Worm (Caenorhabditis elegans) whole organism, L1 larva: ENCODE results near the gene aqp-2.

Experiments
- aha-1 ChIP-seq: fragments of 150-350 bp; optimal IDR thresholded peaks from 2 replicates; lab custom pipeline; 2014; ENCODE audit warnings: missing biosample characterization, missing genetic modification characterization
- alr-1 ChIP-seq: fragments of 200-800 bp; sonication (Bioruptor generic); optimal IDR thresholded peaks from 2 replicates; lab custom pipeline; 2018; ENCODE audit warnings: borderline replicate concordance, mild to moderate bottlenecking, missing genetic modification characterization, missing compliant biosample characterization
- aly-2 ChIP-seq: fragments of 150-350 bp; optimal IDR thresholded peaks from 2 replicates; lab custom pipeline; 2014; ENCODE audit warnings: missing biosample characterization, missing genetic modification characterization
- blmp-1 ChIP-seq: fragments of 150-350 bp; optimal IDR thresholded peaks from 2 replicates; lab custom pipeline; 2014; ENCODE audit warnings: missing biosample characterization, missing genetic modification characterization
- dsc-1 ChIP-seq: sonication (generic microtip); optimal IDR thresholded peaks from 2 replicates; lab custom pipeline; 2016; ENCODE audit warnings: mild to moderate bottlenecking, missing genetic modification characterization, missing compliant biosample characterization
- efl-1 ChIP-seq, 4 experiments: fragments of 150-350 bp; optimal IDR thresholded peaks in 3 of 4; peaks in 1 of 4; 1 replicate in 1 of 4; 2 replicates in 3 of 4; lab custom pipeline; 2014; ENCODE audit warnings: missing biosample characterization in 2 of 4, missing genetic modification characterization in 2 of 4, missing genetic modification reagents in 2 of 4
- efl-3 ChIP-seq: fragments of 200-800 bp; sonication (Bioruptor generic); optimal IDR thresholded peaks from 2 replicates; lab custom pipeline; 2018; ENCODE audit warnings: mild to moderate bottlenecking, missing genetic modification characterization, missing compliant biosample characterization
- egl-13 ChIP-seq: sonication (generic microtip); optimal IDR thresholded peaks from 2 replicates; lab custom pipeline; 2016; ENCODE audit warnings: missing genotype, missing genetic modification reagents, missing genetic modification characterization, missing compliant biosample characterization
- elt-2 ChIP-seq: sonication (generic microtip); optimal IDR thresholded peaks from 2 replicates; lab custom pipeline; 2016; ENCODE audit warnings: missing genetic modification characterization, mild to moderate bottlenecking, inconsistent platforms, missing compliant biosample characterization, missing genetic modification reagents
- elt-3 ChIP-seq, 6 experiments: fragments of 150-350 bp in 1 of 6; sonication (generic microtip); optimal IDR thresholded peaks; 2 replicates each; lab custom pipeline; 2017 to 2018; ENCODE audit warnings: missing biosample characterization in 6 of 6, missing genetic modification characterization in 6 of 6, inconsistent platforms in 1 of 6
- fkh-4 ChIP-seq: sonication (generic microtip); optimal IDR thresholded peaks from 2 replicates; lab custom pipeline; 2016; ENCODE audit warnings: missing compliant biosample characterization, missing genetic modification characterization, borderline replicate concordance
- hlh-4 ChIP-seq: sonication (generic microtip); optimal IDR thresholded peaks from 2 replicates; lab custom pipeline; 2016; ENCODE audit warnings: mild to moderate bottlenecking, missing genetic modification characterization, missing compliant biosample characterization
- hpl-2 ChIP-seq: fragments of 150-350 bp; optimal IDR thresholded peaks from 2 replicates; lab custom pipeline; 2014; ENCODE audit warnings: missing biosample characterization, missing genetic modification reagents, missing genetic modification characterization
- irx-1 ChIP-seq: sonication (generic microtip); optimal IDR thresholded peaks from 2 replicates; lab custom pipeline; 2016; ENCODE audit warnings: missing genetic modification characterization, missing compliant biosample characterization
- isw-1 ChIP-seq: fragments of 200-800 bp; sonication (Bioruptor generic); IDR thresholded peaks from 2 replicates; pipeline ENCODE4 v1.3.6; 2022; ENCODE audit warnings: missing genetic modification characterization, missing compliant biosample characterization
- lin-14 ChIP-seq: fragments of 200-800 bp; sonication (Bioruptor generic); optimal IDR thresholded peaks from 2 replicates; lab custom pipeline; 2018; ENCODE audit warnings: mild to moderate bottlenecking, missing genetic modification characterization, moderate library complexity, missing compliant biosample characterization
- lin-35 ChIP-seq, 2 experiments: fragments of 150-350 bp; optimal IDR thresholded peaks; 2 replicates each; lab custom pipeline; 2014; ENCODE audit warnings: missing biosample characterization in 2 of 2, missing genetic modification characterization in 2 of 2, missing genetic modification reagents in 2 of 2
- lsy-2 ChIP-seq, 2 experiments: fragments of 150-350 bp; optimal IDR thresholded peaks; 2 replicates each; lab custom pipeline; 2014; ENCODE audit warnings: missing biosample characterization in 2 of 2, missing genetic modification characterization in 2 of 2
- mef-2 ChIP-seq: fragments of 150-350 bp; optimal IDR thresholded peaks from 2 replicates; lab custom pipeline; 2014; ENCODE audit warnings: missing biosample characterization, missing genetic modification characterization
- mep-1 ChIP-seq: fragments of 150-350 bp; optimal IDR thresholded peaks from 2 replicates; lab custom pipeline; 2014; ENCODE audit warnings: missing biosample characterization, missing genetic modification characterization
- nhr-19 ChIP-seq: fragments of 200-800 bp; sonication (Bioruptor generic); conservative IDR thresholded peaks from 2 replicates; pipeline ENCODE4 v1.3.6; 2022; ENCODE audit warnings: missing genetic modification characterization, missing compliant biosample characterization
- nhr-20 ChIP-seq: sonication (generic microtip); optimal IDR thresholded peaks from 2 replicates; lab custom pipeline; 2016; ENCODE audit warnings: mild to moderate bottlenecking, missing genetic modification characterization, missing compliant biosample characterization
- nhr-47 ChIP-seq: sonication (generic microtip); optimal IDR thresholded peaks from 2 replicates; lab custom pipeline; 2016; ENCODE audit warnings: mild to moderate bottlenecking, missing genetic modification characterization, moderate library complexity, missing compliant biosample characterization
- nhr-85 ChIP-seq: sonication (generic microtip); peaks from one replicate; lab custom pipeline; 2016; ENCODE audit warnings: missing genetic modification characterization, inconsistent platforms, missing compliant biosample characterization
- pax-3 ChIP-seq: fragments of 200-800 bp; sonication (Bioruptor generic); optimal IDR thresholded peaks from 2 replicates; lab custom pipeline; 2018; ENCODE audit warnings: mild to moderate bottlenecking, missing genetic modification characterization, moderate library complexity, missing compliant biosample characterization
- snpc-4 ChIP-seq: fragments of 150-350 bp; optimal IDR thresholded peaks from 2 replicates; lab custom pipeline; 2014; ENCODE audit warnings: missing biosample characterization, missing genetic modification characterization
- snu-23 ChIP-seq: sonication (generic microtip); optimal IDR thresholded peaks from 2 replicates; lab custom pipeline; 2016; ENCODE audit warnings: missing genetic modification characterization, missing compliant biosample characterization
- sup-37 ChIP-seq: fragments of 200-800 bp; sonication (Bioruptor generic); optimal IDR thresholded peaks from 2 replicates; lab custom pipeline; 2018; ENCODE audit warnings: mild to moderate bottlenecking, missing genetic modification characterization, missing compliant biosample characterization
- unc-62 ChIP-seq: fragments of 150-350 bp; optimal IDR thresholded peaks from 2 replicates; lab custom pipeline; 2014; ENCODE audit warnings: missing biosample characterization, missing genetic modification reagents, missing genetic modification characterization
- ztf-11 ChIP-seq, 2 experiments: sonication (generic microtip); optimal IDR thresholded peaks; 2 replicates each; lab custom pipeline; 2016 to 2017; ENCODE audit warnings: missing genetic modification characterization in 2 of 2, missing biosample characterization in 1 of 2, missing compliant biosample characterization in 1 of 2

Gene aqp-2

DNA sequence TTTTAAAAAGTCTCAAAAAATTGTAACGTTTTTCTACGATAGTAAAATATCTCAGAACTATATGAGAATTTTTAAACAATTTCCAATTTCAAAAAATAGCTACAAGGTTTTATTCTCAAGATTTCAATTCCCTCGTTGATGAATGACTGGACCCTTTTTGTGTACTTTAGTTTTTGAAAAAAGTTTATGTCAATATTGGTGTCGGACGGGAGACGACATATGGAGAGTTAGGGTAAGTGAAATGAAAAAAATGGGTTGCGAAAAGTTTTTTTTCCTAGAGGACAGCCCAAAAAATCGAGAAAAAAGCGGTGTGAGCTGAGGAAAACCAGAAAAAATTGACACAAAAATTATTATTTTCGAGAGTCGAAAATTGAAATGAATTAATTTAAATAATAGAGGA is 19.1 kb upstream of the aqp-2 start:
- TF ChIP-seq efl-1 (optimal IDR thresholded peaks at IDR 0.05; lab: Kevin White, UChicago): no peak
- peak in 1 of 2 experiments; percentile 46 for TF ChIP-seq efl-1 (GFP tag; optimal IDR thresholded peaks at IDR 0.05 in 1 of 2; lab: Kevin White, UChicago)
- no peak for TF ChIP-seq isw-1 (GFP tag; lab: Robert Waterston, UW)
- TF ChIP-seq unc-62 (GFP tag; lab: Kevin White, UChicago): no peak
- TF ChIP-seq mef-2: no peak
- no peak for TF ChIP-seq pax-3
- TF ChIP-seq, all 84 proteins: peak for 1

DNA sequence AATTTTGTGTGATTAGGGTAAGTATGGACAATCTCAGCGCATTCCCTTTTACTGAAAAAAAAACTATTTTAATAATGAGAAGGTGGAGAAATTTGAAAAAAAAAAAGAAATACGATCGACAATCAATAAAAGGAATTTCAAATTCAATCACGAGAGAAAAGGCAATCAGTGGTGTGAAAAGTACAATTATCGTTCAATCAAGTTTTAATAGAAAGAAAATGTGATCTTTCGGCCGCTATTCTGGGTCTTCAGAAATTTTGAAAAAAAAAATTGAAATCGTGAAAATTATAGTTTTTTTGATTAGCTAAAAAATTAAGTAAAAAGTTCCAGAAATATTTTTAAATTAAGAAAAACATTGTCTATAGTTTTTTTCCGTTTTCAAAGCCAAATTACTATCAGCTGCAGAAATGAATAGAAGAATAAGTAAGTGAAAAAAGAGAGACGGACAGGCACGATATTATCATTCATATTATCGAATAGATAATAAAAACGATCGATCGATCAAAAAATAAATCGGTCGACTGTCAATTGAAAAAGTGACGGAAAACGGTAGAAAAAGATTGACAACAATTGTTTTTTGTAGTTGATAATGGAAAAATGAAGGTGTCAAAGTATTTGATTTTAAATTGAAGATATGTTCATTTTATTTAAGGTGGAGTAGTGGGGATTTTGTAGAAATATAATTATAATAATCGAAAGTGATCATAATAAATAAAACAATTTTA is 18.4 kb upstream of the aqp-2 start, which contains the start of gene gldi-3:
Gene gldi-3, minus strand, starts transcription at position 51 of the 725 bp plus-strand sequence.
- TF ChIP-seq elt-3 (tag; optimal IDR thresholded peaks at IDR 0.05; lab: Kevin White, UChicago) (peak in 1 of 6 experiments; percentile 35), efl-1 (optimal IDR thresholded peaks at IDR 0.05; lab: Kevin White, UChicago) (no peak), efl-1 (GFP tag; optimal IDR thresholded peaks at IDR 0.05 in 1 of 2; lab: Kevin White, UChicago) (peak in 1 of 2 experiments; percentile 46), nhr-20 (peak; percentile 14), blmp-1 (tag; lab: Kevin White, UChicago) (peak; percentile 6), lin-35 (GFP tag; optimal IDR thresholded peaks at IDR 0.05; lab: Kevin White, UChicago) (peak in 1 of 2 experiments; percentile 12), hpl-2 (GFP tag; lab: Kevin White, UChicago) (no peak)

ce11 chrII:9279016-9279415 is 17.2 kb upstream of the aqp-2 start:
- TF ChIP-seq nhr-47 (tag; lab: Kevin White, UChicago): no peak
- no peak for TF ChIP-seq elt-2
- TF ChIP-seq hlh-4 (tag; lab: Kevin White, UChicago): peak; percentile 95
- TF ChIP-seq lin-14 (GFP tag; lab: Kevin White, UChicago): no peak
- no peak for TF ChIP-seq dsc-1

DNA sequence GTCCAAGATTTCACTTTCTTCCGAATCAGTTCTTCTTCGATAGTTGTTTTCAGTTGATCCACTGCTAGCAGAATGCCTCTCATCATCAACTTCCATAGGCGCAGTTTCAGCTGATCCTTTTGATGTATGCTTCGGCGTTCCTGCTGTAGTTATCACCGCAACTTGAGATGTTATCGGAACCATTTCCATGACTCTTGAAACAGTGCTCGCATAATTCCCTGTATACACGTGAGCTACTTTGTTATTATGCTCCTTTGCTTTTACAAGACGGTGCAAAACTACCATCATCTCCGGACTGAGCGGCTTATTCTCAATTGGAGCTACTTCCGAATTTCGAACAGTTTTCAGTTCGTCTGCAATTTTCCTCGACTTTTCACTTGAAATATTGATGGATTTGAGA is 15.4 kb upstream of the aqp-2 start:
- no peak for TF ChIP-seq efl-1 (optimal IDR thresholded peaks at IDR 0.05; lab: Kevin White, UChicago)
- peak in 1 of 2 experiments; percentile 91 for TF ChIP-seq efl-1 (GFP tag; optimal IDR thresholded peaks at IDR 0.05 in 1 of 2; lab: Kevin White, UChicago)
- TF ChIP-seq efl-3 (GFP tag; lab: Kevin White, UChicago): no peak
- TF ChIP-seq lsy-2 (tag; optimal IDR thresholded peaks at IDR 0.05; lab: Kevin White, UChicago): no peak

DNA sequence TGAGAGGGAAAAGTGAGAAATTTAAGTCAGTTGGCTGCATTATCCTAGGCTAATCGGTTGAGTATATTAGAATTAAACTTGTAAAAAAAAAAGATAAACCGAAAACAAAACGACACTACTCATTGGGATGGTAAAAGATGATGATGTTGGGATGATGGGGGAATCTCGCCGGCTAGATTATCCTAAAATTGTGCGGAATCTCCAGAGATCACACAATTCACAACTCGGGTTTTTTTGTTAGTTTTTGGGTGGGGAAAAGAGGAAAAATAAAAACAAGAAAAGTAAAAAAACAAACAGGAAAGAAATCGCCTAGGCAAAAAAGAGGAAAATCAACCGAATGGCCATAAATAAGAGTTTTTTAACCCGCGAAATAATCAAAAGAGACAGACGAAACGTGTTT is 13.4 kb upstream of the aqp-2 start:
- peak; percentile 43 for TF ChIP-seq nhr-85
- TF ChIP-seq ztf-11 (tag; optimal IDR thresholded peaks at IDR 0.05; lab: Kevin White, UChicago): no peak

- TF ChIP-seq nhr-19 (GFP tag; lab: Robert Waterston, UW) (no peak), sup-37 (GFP tag; lab: Kevin White, UChicago) (no peak), egl-13 (tag; lab: Kevin White, UChicago) (no peak), snpc-4 (tag; lab: Kevin White, UChicago) (no peak), irx-1 (no peak), fkh-4 (no peak), snu-23 (GFP tag; lab: Kevin White, UChicago) (no peak), aha-1 (tag; lab: Kevin White, UChicago) (no peak), aly-2 (tag; lab: Kevin White, UChicago) (peak; percentile 31), mep-1 (tag; lab: Kevin White, UChicago) (peak; percentile 2), alr-1 (tag; lab: Kevin White, UChicago) (no peak)
Measured at ce11 chrII:9274734-9275133, 13.0 kb upstream of the aqp-2 start.
